Fruit fly (Drosophila melanogaster): ENCODE data around the gene tna.

Gene tna

DNA sequence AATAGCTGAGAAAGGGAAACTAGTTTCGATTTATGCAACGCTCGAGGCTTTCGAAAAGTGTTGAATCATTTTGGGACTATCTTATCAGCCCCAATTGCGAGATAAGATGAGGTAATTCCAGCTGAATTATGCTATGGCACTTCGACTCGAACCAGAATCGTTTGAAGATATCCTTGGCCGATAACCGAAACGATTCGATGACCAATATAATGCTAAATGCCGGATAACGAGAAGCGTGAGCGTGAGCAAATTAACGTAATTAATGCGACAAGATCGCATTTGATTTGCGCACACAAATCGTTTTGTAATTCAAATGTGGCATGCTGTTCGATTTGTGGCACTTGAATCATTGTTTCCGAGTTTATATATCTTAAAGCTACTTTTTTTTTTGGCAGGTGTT lies 46.3 kb upstream of the tna start:
- TF ChIP-seq Mio (GFP tag; optimal IDR thresholded peaks at IDR 0.05) (no peak), lola (GFP tag; optimal IDR thresholded peaks at IDR 0.05) (no peak), br (GFP tag; optimal IDR thresholded peaks at IDR 0.05) (no peak), woc (GFP tag; optimal IDR thresholded peaks at IDR 0.05) (no peak), Myc (optimal IDR thresholded peaks at IDR 0.05) (no peak), pan (optimal IDR thresholded peaks at IDR 0.05) (no peak), Hr83 (GFP tag; optimal IDR thresholded peaks at IDR 0.05; ENCODE audit: poor library complexity, severe bottlenecking) (no peak), dl (GFP tag; optimal IDR thresholded peaks at IDR 0.05; ENCODE audit: insufficient read depth in 1 of 2, partially characterized antibody in 2 of 2) (no peak), psq (GFP tag; optimal IDR thresholded peaks at IDR 0.05) (no peak), jim (GFP tag; optimal IDR thresholded peaks at IDR 0.05) (no peak), Dfd (GFP tag; optimal IDR thresholded peaks at IDR 0.05) (no peak), ey (GFP tag; optimal IDR thresholded peaks at IDR 0.05) (no peak), tai (GFP tag; optimal IDR thresholded peaks at IDR 0.05) (no peak), CG9705 (GFP tag; optimal IDR thresholded peaks at IDR 0.05) (no peak), fru (GFP tag; optimal IDR thresholded peaks at IDR 0.05) (no peak), dmrt93B (GFP tag; optimal IDR thresholded peaks at IDR 0.05) (no peak), HLH106 (tag; optimal IDR thresholded peaks at IDR 0.05) (no peak), OdsH (GFP tag; optimal IDR thresholded peaks at IDR 0.05) (no peak), foxo (GFP tag; optimal IDR thresholded peaks at IDR 0.05) (no peak), N (GFP tag; optimal IDR thresholded peaks at IDR 0.05) (no peak)

dm6 chr3L:10791681-10792529 lies 43.4 kb upstream of the tna start:
- TF ChIP-seq Rel (GFP tag; optimal IDR thresholded peaks at IDR 0.05): no peak
- TF ChIP-seq Rel (tag; optimal IDR thresholded peaks at IDR 0.05): no peak
- TF ChIP-seq rgr (GFP tag; optimal IDR thresholded peaks at IDR 0.05): no peak
- no peak for TF ChIP-seq Myc (optimal IDR thresholded peaks at IDR 0.05)
- no peak for TF ChIP-seq GATAd (GFP tag; optimal IDR thresholded peaks at IDR 0.05)
- TF ChIP-seq fru (GFP tag; optimal IDR thresholded peaks at IDR 0.05): no peak
- no peak for TF ChIP-seq N (GFP tag; optimal IDR thresholded peaks at IDR 0.05)
- TF ChIP-seq ey (GFP tag; optimal IDR thresholded peaks at IDR 0.05): no peak
- TF ChIP-seq h (GFP tag; optimal IDR thresholded peaks at IDR 0.05): no peak
- TF ChIP-seq OdsH (GFP tag; optimal IDR thresholded peaks at IDR 0.05): no peak
- TF ChIP-seq br (GFP tag; optimal IDR thresholded peaks at IDR 0.05): no peak
- no peak for TF ChIP-seq Sp1 (GFP tag; optimal IDR thresholded peaks at IDR 0.05)
- TF ChIP-seq dsf (GFP tag; optimal IDR thresholded peaks at IDR 0.05; ENCODE audit: borderline replicate concordance): no peak
- TF ChIP-seq Dfd (GFP tag; optimal IDR thresholded peaks at IDR 0.05): no peak
- no peak for TF ChIP-seq pan (optimal IDR thresholded peaks at IDR 0.05)
- TF ChIP-seq jim (GFP tag; optimal IDR thresholded peaks at IDR 0.05): no peak

dm6 chr3L:10792569-10792968 lies 42.8 kb upstream of the tna start:
- TF ChIP-seq HLH106 (tag; optimal IDR thresholded peaks at IDR 0.05) (no peak), tai (GFP tag; optimal IDR thresholded peaks at IDR 0.05) (no peak), foxo (GFP tag; optimal IDR thresholded peaks at IDR 0.05) (no peak), sage (GFP tag; optimal IDR thresholded peaks at IDR 0.05) (no peak), Dif (GFP tag; optimal IDR thresholded peaks at IDR 0.05; ENCODE audit: partially characterized antibody) (no peak), fru (GFP tag; optimal IDR thresholded peaks at IDR 0.05) (no peak), Sp1 (GFP tag; optimal IDR thresholded peaks at IDR 0.05) (no peak), Jra (GFP tag; optimal IDR thresholded peaks at IDR 0.05) (no peak), N (GFP tag; optimal IDR thresholded peaks at IDR 0.05) (no peak), woc (GFP tag; optimal IDR thresholded peaks at IDR 0.05) (no peak), jim (GFP tag; optimal IDR thresholded peaks at IDR 0.05) (no peak), sv (GFP tag; optimal IDR thresholded peaks at IDR 0.05) (no peak)

DNA sequence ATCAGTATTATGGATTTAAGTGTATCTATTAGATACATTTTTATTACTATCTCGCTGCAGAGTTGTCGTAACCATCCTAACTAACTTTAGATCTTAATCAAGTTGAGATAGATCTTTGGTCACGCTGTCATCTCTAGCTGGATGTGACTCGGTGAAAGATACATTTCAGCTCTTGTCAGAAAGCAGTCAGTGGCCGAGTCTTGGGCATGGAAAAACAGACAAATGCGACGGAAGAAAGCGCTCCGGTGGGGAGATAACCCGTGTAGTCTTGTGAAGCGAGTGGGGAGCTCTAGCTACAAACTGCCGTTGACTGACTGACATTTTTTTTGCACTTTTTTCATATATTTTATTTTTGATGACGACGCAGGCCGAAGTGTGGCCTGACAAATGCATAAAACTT lies 42.1 kb upstream of the tna start:
- TF ChIP-seq Abd-B (GFP tag; optimal IDR thresholded peaks at IDR 0.05): no peak
- no peak for TF ChIP-seq Hr83 (GFP tag; optimal IDR thresholded peaks at IDR 0.05; ENCODE audit: poor library complexity, severe bottlenecking)
- TF ChIP-seq Myc (optimal IDR thresholded peaks at IDR 0.05): no peak
- no peak for TF ChIP-seq OdsH (GFP tag; optimal IDR thresholded peaks at IDR 0.05)
- TF ChIP-seq Hnf4 (GFP tag; optimal IDR thresholded peaks at IDR 0.05): no peak
- TF ChIP-seq br (GFP tag; optimal IDR thresholded peaks at IDR 0.05): no peak
- TF ChIP-seq GATAd (GFP tag; optimal IDR thresholded peaks at IDR 0.05): no peak
- no peak for TF ChIP-seq brk (GFP tag; optimal IDR thresholded peaks at IDR 0.05)
- no peak for TF ChIP-seq usp (GFP tag; optimal IDR thresholded peaks at IDR 0.05)
- TF ChIP-seq Jra (GFP tag; optimal IDR thresholded peaks at IDR 0.05): no peak
- TF ChIP-seq jim (GFP tag; optimal IDR thresholded peaks at IDR 0.05): no peak
- no peak for TF ChIP-seq CG9705 (GFP tag; optimal IDR thresholded peaks at IDR 0.05)
- TF ChIP-seq sage (GFP tag; optimal IDR thresholded peaks at IDR 0.05): no peak
- TF ChIP-seq Sp1 (GFP tag; optimal IDR thresholded peaks at IDR 0.05): no peak
- no peak for TF ChIP-seq dmrt93B (GFP tag; optimal IDR thresholded peaks at IDR 0.05)
- no peak for TF ChIP-seq CG32264 (GFP tag; optimal IDR thresholded peaks at IDR 0.05)
- no peak for TF ChIP-seq Dif (GFP tag; optimal IDR thresholded peaks at IDR 0.05; ENCODE audit: partially characterized antibody)
- no peak for TF ChIP-seq h (GFP tag; optimal IDR thresholded peaks at IDR 0.05)
- TF ChIP-seq sv (GFP tag; optimal IDR thresholded peaks at IDR 0.05): no peak
- TF ChIP-seq dsf (GFP tag; optimal IDR thresholded peaks at IDR 0.05; ENCODE audit: borderline replicate concordance): no peak
